Worm (Caenorhabditis elegans) whole organism, L2 larva: ENCODE measurements around the gene C07A9.10.
A peak's percentile ranks its signal among the peaks of the same experiment; 100 is the strongest.

ENCODE experiments used
- C34F6.9 ChIP-seq: fragments of 150-350 bp; optimal IDR thresholded peaks from 2 replicates; lab custom pipeline; 2014; ENCODE audit warnings: missing biosample characterization, missing genetic modification characterization
- F13H6.1 ChIP-seq: sonication (generic microtip); optimal IDR thresholded peaks from 2 replicates; lab custom pipeline; 2016; ENCODE audit warnings: missing genetic modification characterization, missing compliant biosample characterization
- R02D3.7 ChIP-seq: fragments of 150-350 bp; optimal IDR thresholded peaks from 2 replicates; lab custom pipeline; 2014; ENCODE audit warnings: missing biosample characterization, missing genetic modification characterization
- Y55F3AM.14 ChIP-seq: fragments of 200-800 bp; sonication (Bioruptor generic); optimal IDR thresholded peaks from 2 replicates; lab custom pipeline; 2018; ENCODE audit warnings: mild to moderate bottlenecking, missing genetic modification characterization, missing compliant biosample characterization
- ZK546.5 ChIP-seq: sonication (generic microtip); optimal IDR thresholded peaks from 2 replicates; lab custom pipeline; 2017; ENCODE audit warnings: missing biosample characterization, missing genetic modification characterization
- alr-1 ChIP-seq: fragments of 150-350 bp; optimal IDR thresholded peaks from 2 replicates; lab custom pipeline; 2014; ENCODE audit warnings: missing biosample characterization, missing genetic modification characterization
- aly-2 ChIP-seq: fragments of 150-350 bp; optimal IDR thresholded peaks from 2 replicates; lab custom pipeline; 2014; ENCODE audit warnings: missing biosample characterization, missing genetic modification characterization
- ama-1 ChIP-seq: fragments of 150-350 bp; optimal IDR thresholded peaks from 2 replicates; lab custom pipeline; 2018; ENCODE audit warnings: inconsistent platforms
- blmp-1 ChIP-seq: sonication (generic microtip); optimal IDR thresholded peaks from 2 replicates; lab custom pipeline; 2017; ENCODE audit warnings: missing genetic modification characterization, mild to moderate bottlenecking, missing compliant biosample characterization, antibody characterized with exemption, moderate library complexity; ENCODE audit not compliant: insufficient read depth
- ceh-16 ChIP-seq: fragments of 150-350 bp; optimal IDR thresholded peaks from 2 replicates; lab custom pipeline; 2014; ENCODE audit warnings: missing biosample characterization, missing genetic modification characterization
- ceh-82 ChIP-seq: fragments of 150-350 bp; optimal IDR thresholded peaks from 2 replicates; lab custom pipeline; 2014; ENCODE audit warnings: missing biosample characterization, missing genetic modification characterization
- crh-2 ChIP-seq: sonication (generic microtip); optimal IDR thresholded peaks from 2 replicates; lab custom pipeline; 2017; ENCODE audit warnings: missing biosample characterization, missing genetic modification characterization
- dmd-4 ChIP-seq: sonication (generic microtip); optimal IDR thresholded peaks from 2 replicates; lab custom pipeline; 2017; ENCODE audit warnings: missing biosample characterization, missing genetic modification characterization
- egl-27 ChIP-seq: sonication (generic microtip); optimal IDR thresholded peaks from 3 replicates; lab custom pipeline; 2017; ENCODE audit warnings: missing biosample characterization, missing genetic modification reagents, missing genetic modification characterization
- elt-1 ChIP-seq: fragments of 150-350 bp; optimal IDR thresholded peaks from 2 replicates; lab custom pipeline; 2014; ENCODE audit warnings: missing biosample characterization, missing genetic modification characterization
- elt-3 ChIP-seq: sonication (generic microtip); optimal IDR thresholded peaks from 2 replicates; lab custom pipeline; 2017; ENCODE audit warnings: missing biosample characterization, missing genetic modification characterization
- fos-1 ChIP-seq: fragments of 150-350 bp; optimal IDR thresholded peaks from 2 replicates; lab custom pipeline; 2014; ENCODE audit warnings: missing biosample characterization, missing genetic modification characterization
- gmeb-1 ChIP-seq: fragments of 150-350 bp; optimal IDR thresholded peaks from 2 replicates; lab custom pipeline; 2014; ENCODE audit warnings: missing biosample characterization, missing genetic modification characterization
- lin-11 ChIP-seq: fragments of 150-350 bp; sonication (generic microtip); optimal IDR thresholded peaks from 2 replicates; lab custom pipeline; 2014; ENCODE audit warnings: missing biosample characterization, missing genetic modification characterization, inconsistent platforms, mixed read lengths
- lin-13 ChIP-seq: fragments of 150-350 bp; optimal IDR thresholded peaks from 2 replicates; lab custom pipeline; 2014; ENCODE audit warnings: missing biosample characterization, missing genetic modification reagents, missing genetic modification characterization
- lin-39 ChIP-seq: fragments of 150-350 bp; optimal IDR thresholded peaks from 2 replicates; lab custom pipeline; 2014; ENCODE audit warnings: missing biosample characterization, missing genetic modification reagents, missing genetic modification characterization
- mab-5 ChIP-seq: fragments of 150-350 bp; optimal IDR thresholded peaks from 2 replicates; lab custom pipeline; 2014; ENCODE audit warnings: missing biosample characterization, missing genetic modification characterization
- mbf-1 ChIP-seq: sonication (generic microtip); optimal IDR thresholded peaks from 2 replicates; lab custom pipeline; 2017; ENCODE audit warnings: missing biosample characterization, missing genetic modification characterization
- mdl-1 ChIP-seq, 2 experiments: fragments of 150-350 bp in 1 of 2; sonication (generic microtip) in 1 of 2; optimal IDR thresholded peaks; 2 replicates each; lab custom pipeline; 2017; ENCODE audit warnings: missing biosample characterization in 2 of 2, missing genetic modification characterization in 2 of 2
- nhr-10 ChIP-seq: sonication (generic microtip); optimal IDR thresholded peaks from 2 replicates; lab custom pipeline; 2017; ENCODE audit warnings: missing biosample characterization, missing genetic modification characterization
- nhr-11 ChIP-seq: fragments of 150-350 bp; optimal IDR thresholded peaks from 2 replicates; lab custom pipeline; 2014; ENCODE audit warnings: missing biosample characterization, missing genetic modification characterization
- nhr-12 ChIP-seq: fragments of 150-350 bp; optimal IDR thresholded peaks from 2 replicates; lab custom pipeline; 2014; ENCODE audit warnings: missing biosample characterization, missing genetic modification characterization
- nhr-129 ChIP-seq: fragments of 150-350 bp; optimal IDR thresholded peaks from 2 replicates; lab custom pipeline; 2014; ENCODE audit warnings: missing biosample characterization, missing genetic modification characterization
- nhr-21 ChIP-seq: fragments of 150-350 bp; optimal IDR thresholded peaks from 2 replicates; lab custom pipeline; 2014; ENCODE audit warnings: missing biosample characterization, missing genetic modification characterization
- nhr-23 ChIP-seq: fragments of 150-350 bp; optimal IDR thresholded peaks from 2 replicates; lab custom pipeline; 2014; ENCODE audit warnings: missing biosample characterization, missing genetic modification reagents, missing genetic modification characterization
- nhr-237 ChIP-seq: fragments of 150-350 bp; optimal IDR thresholded peaks from 2 replicates; lab custom pipeline; 2014; ENCODE audit warnings: missing biosample characterization, missing genetic modification characterization
- nhr-25 ChIP-seq: fragments of 150-350 bp; sonication (generic microtip); optimal IDR thresholded peaks from 3 replicates; lab custom pipeline; 2014; ENCODE audit warnings: missing biosample characterization, missing genetic modification characterization
- nhr-6 ChIP-seq: fragments of 150-350 bp; optimal IDR thresholded peaks from 2 replicates; lab custom pipeline; 2014; ENCODE audit warnings: missing biosample characterization, missing genetic modification characterization
- nhr-77 ChIP-seq: fragments of 150-350 bp; optimal IDR thresholded peaks from 2 replicates; lab custom pipeline; 2014; ENCODE audit warnings: missing biosample characterization, missing genetic modification characterization
- peb-1 ChIP-seq: fragments of 150-350 bp; optimal IDR thresholded peaks from 2 replicates; lab custom pipeline; 2014; ENCODE audit warnings: missing biosample characterization, missing genetic modification characterization
- sem-4 ChIP-seq: fragments of 150-350 bp; optimal IDR thresholded peaks from 2 replicates; lab custom pipeline; 2014; ENCODE audit warnings: missing biosample characterization, missing genetic modification reagents, missing genetic modification characterization
- skn-1 ChIP-seq: sonication (generic microtip); optimal IDR thresholded peaks from 2 replicates; lab custom pipeline; 2017; ENCODE audit warnings: missing biosample characterization, missing genetic modification characterization
- sma-3 ChIP-seq: sonication (generic microtip); optimal IDR thresholded peaks from 2 replicates; lab custom pipeline; 2016; ENCODE audit warnings: missing genetic modification reagents, missing genetic modification characterization, missing compliant biosample characterization
- sma-9 ChIP-seq, 2 experiments: fragments of 150-350 bp in 1 of 2; sonication (generic microtip) in 1 of 2; optimal IDR thresholded peaks; 2 replicates each; lab custom pipeline; 2014 to 2016; ENCODE audit warnings: missing genetic modification characterization in 2 of 2, mild to moderate bottlenecking in 1 of 2, missing biosample characterization in 1 of 2, missing compliant biosample characterization in 1 of 2, missing genetic modification reagents in 1 of 2, moderate library complexity in 1 of 2
- snpc-4 ChIP-seq: fragments of 150-350 bp; optimal IDR thresholded peaks from 2 replicates; lab custom pipeline; 2014; ENCODE audit warnings: missing biosample characterization, missing genetic modification characterization
- unc-39 ChIP-seq: fragments of 150-350 bp; optimal IDR thresholded peaks from 2 replicates; lab custom pipeline; 2014; ENCODE audit warnings: missing biosample characterization, missing genetic modification characterization
- unc-55 ChIP-seq: fragments of 150-350 bp; sonication (generic microtip); optimal IDR thresholded peaks from 3 replicates; lab custom pipeline; 2014; ENCODE audit warnings: missing biosample characterization, missing genetic modification reagents, missing genetic modification characterization
- unc-62 ChIP-seq: fragments of 150-350 bp; optimal IDR thresholded peaks from 2 replicates; lab custom pipeline; 2014; ENCODE audit warnings: missing biosample characterization, missing genetic modification reagents, missing genetic modification characterization
- zag-1 ChIP-seq: fragments of 150-350 bp; optimal IDR thresholded peaks from 2 replicates; lab custom pipeline; 2014; ENCODE audit warnings: missing biosample characterization, missing genetic modification characterization
- ztf-1 ChIP-seq: fragments of 200-800 bp; sonication (Bioruptor generic); conservative IDR thresholded peaks from 2 replicates; pipeline ENCODE4 v1.3.6; 2022; ENCODE audit warnings: missing genetic modification characterization, missing compliant biosample characterization
- ztf-11 ChIP-seq: sonication (generic microtip); optimal IDR thresholded peaks from 2 replicates; lab custom pipeline; 2017; ENCODE audit warnings: missing biosample characterization, missing genetic modification characterization
- ztf-4 ChIP-seq: fragments of 150-350 bp; optimal IDR thresholded peaks from 2 replicates; lab custom pipeline; 2014; ENCODE audit warnings: missing biosample characterization, missing genetic modification characterization

C07A9.10 gene

ce11 chrIII:9721991-9722390 is 36.1 kb upstream of the C07A9.10 start:
- peak; percentile 60 for TF ChIP-seq crh-2 (tag; lab: Kevin White, UChicago)
- peak; percentile 6 for TF ChIP-seq gmeb-1 (tag; lab: Kevin White, UChicago)
- peak; percentile 23 for TF ChIP-seq F13H6.1 (tag; lab: Kevin White, UChicago)
- TF ChIP-seq fos-1 (tag; lab: Kevin White, UChicago): peak; percentile 86
- TF ChIP-seq nhr-6 (tag; lab: Kevin White, UChicago): no peak
- peak; percentile 71 for TF ChIP-seq sma-9 (GFP tag; optimal IDR thresholded peaks at IDR 0.05; lab: Kevin White, UChicago)
- no peak for TF ChIP-seq sma-9 (tag; optimal IDR thresholded peaks at IDR 0.05; lab: Kevin White, UChicago)
- TF ChIP-seq nhr-12: no peak
- TF ChIP-seq, all 48 proteins: peak for 5

ce11 chrIII:9720191-9720590 is 34.3 kb upstream of the C07A9.10 start, which contains the start of gene ncx-7:
TSS of gene ncx-7 (minus strand) at chrIII:9720291.
- TF ChIP-seq alr-1 (tag; lab: Kevin White, UChicago) (no peak), nhr-12 (no peak), nhr-10 (tag; lab: Kevin White, UChicago) (no peak), sem-4 (no peak), F13H6.1 (tag; lab: Kevin White, UChicago) (no peak), lin-39 (tag; lab: Kevin White, UChicago) (no peak), C34F6.9 (tag; lab: Kevin White, UChicago) (no peak), nhr-21 (no peak), zag-1 (tag; lab: Kevin White, UChicago) (no peak), nhr-11 (no peak), gmeb-1 (tag; lab: Kevin White, UChicago) (no peak)

ce11 chrIII:9717243-9717642 is 31.4 kb upstream of the C07A9.10 start:
- TF ChIP-seq mab-5 (tag; lab: Kevin White, UChicago) (no peak), nhr-21 (peak; percentile 64), dmd-4 (no peak), C34F6.9 (tag; lab: Kevin White, UChicago) (no peak), nhr-11 (no peak), ZK546.5 (tag; lab: Kevin White, UChicago) (no peak), ama-1 (lab: Kevin White, UChicago) (peak; percentile 98), elt-1 (tag; lab: Kevin White, UChicago) (no peak), unc-62 (GFP tag; lab: Kevin White, UChicago) (no peak), lin-11 (peak; percentile 8), sem-4 (no peak), aly-2 (tag; lab: Kevin White, UChicago) (no peak), skn-1 (tag; lab: Kevin White, UChicago) (no peak), snpc-4 (tag; lab: Kevin White, UChicago) (peak; percentile 98), nhr-77 (peak; percentile 30), ceh-16 (tag; lab: Kevin White, UChicago) (peak; percentile 41), lin-13 (GFP tag; lab: Kevin White, UChicago) (no peak), elt-3 (tag; lab: Kevin White, UChicago) (no peak), nhr-12 (no peak), nhr-23 (no peak), nhr-25 (tag; lab: Kevin White, UChicago) (peak; percentile 53), nhr-10 (tag; lab: Kevin White, UChicago) (no peak), nhr-129 (tag; lab: Kevin White, UChicago) (peak; percentile 10), sma-3 (peak; percentile 85), unc-55 (GFP tag; lab: Kevin White, UChicago) (no peak), mdl-1 (tag; optimal IDR thresholded peaks at IDR 0.05; lab: Kevin White, UChicago) (peak in 1 of 2 experiments; percentile 42), egl-27 (tag; lab: Kevin White, UChicago) (peak; percentile 22), crh-2 (tag; lab: Kevin White, UChicago) (peak; percentile 58), unc-39 (tag; lab: Kevin White, UChicago) (no peak), ztf-4 (no peak), mbf-1 (tag; lab: Kevin White, UChicago) (no peak), alr-1 (tag; lab: Kevin White, UChicago) (no peak), gmeb-1 (tag; lab: Kevin White, UChicago) (peak; percentile 79), peb-1 (tag; lab: Kevin White, UChicago) (no peak), ztf-1 (GFP tag; lab: Robert Waterston, UW) (no peak), ztf-11 (tag; lab: Kevin White, UChicago) (no peak), blmp-1 (tag; lab: Kevin White, UChicago) (no peak), F13H6.1 (tag; lab: Kevin White, UChicago) (peak; percentile 66), fos-1 (tag; lab: Kevin White, UChicago) (peak; percentile 58), lin-39 (tag; lab: Kevin White, UChicago) (no peak), nhr-237 (no peak), Y55F3AM.14 (GFP tag; lab: Kevin White, UChicago) (peak; percentile 27), sma-9 (GFP tag; optimal IDR thresholded peaks at IDR 0.05; lab: Kevin White, UChicago) (peak; percentile 90), sma-9 (tag; optimal IDR thresholded peaks at IDR 0.05; lab: Kevin White, UChicago) (no peak), nhr-6 (tag; lab: Kevin White, UChicago) (no peak), zag-1 (tag; lab: Kevin White, UChicago) (no peak), ceh-82 (tag; lab: Kevin White, UChicago) (no peak), R02D3.7 (tag; lab: Kevin White, UChicago) (no peak)
